Fruit fly (Drosophila melanogaster): Measurements from ENCODE around the gene CG3437.

The CG3437 gene

dm6 chr3L:9462247-9462769 lies 4.8 kb upstream of the CG3437 start (continued):
- TF ChIP-seq Mes4 (GFP tag; optimal IDR thresholded peaks at IDR 0.05) (peak; percentile 65), croc (GFP tag; conservative IDR thresholded peaks at IDR 0.05) (peak; percentile 59), chinmo (GFP tag; IDR thresholded peaks at IDR 0.05; ENCODE audit: partially characterized antibody) (no peak), Doc3 (GFP tag; IDR thresholded peaks at IDR 0.05; ENCODE audit: partially characterized antibody) (no peak; the same call in 2 of the 3 replicates), cwo (GFP tag; optimal IDR thresholded peaks at IDR 0.05) (peak; percentile 82), CG13296 (GFP tag; optimal IDR thresholded peaks at IDR 0.05) (peak; percentile 93), CG2202 (tag; optimal IDR thresholded peaks at IDR 0.05) (peak; percentile 88), Dref (GFP tag; IDR thresholded peaks at IDR 0.05) (no peak), trem (tag; optimal IDR thresholded peaks at IDR 0.05) (peak; percentile 91), cas (GFP tag; IDR thresholded peaks at IDR 0.05) (0 out of 2 replicates have a peak, but pooled peaks have one; percentile 37), nom (GFP tag; optimal IDR thresholded peaks at IDR 0.05) (peak; percentile 77), Chrac-16 (GFP tag; optimal IDR thresholded peaks at IDR 0.05) (peak; percentile 65), Fer3 (tag; optimal IDR thresholded peaks at IDR 0.05) (peak; percentile 89), CG6254 (GFP tag; optimal IDR thresholded peaks at IDR 0.05) (peak; percentile 88), Oli (tag; optimal IDR thresholded peaks at IDR 0.05) (peak; percentile 87), klu (GFP tag; IDR thresholded peaks at IDR 0.05) (no peak), stwl (tag; optimal IDR thresholded peaks at IDR 0.05) (peak; percentile 12), CG7987 (GFP tag; optimal IDR thresholded peaks at IDR 0.05) (peak; percentile 20), br (optimal IDR thresholded peaks at IDR 0.05) (no peak), CG17829 (tag; optimal IDR thresholded peaks at IDR 0.05) (peak; percentile 92), slou (GFP tag; optimal IDR thresholded peaks at IDR 0.05) (no peak), lab (GFP tag; optimal IDR thresholded peaks at IDR 0.05) (peak; percentile 91), CG5180 (GFP tag; optimal IDR thresholded peaks at IDR 0.05) (peak; percentile 81), psq (GFP tag; optimal IDR thresholded peaks at IDR 0.05) (peak; percentile 44), CG2199 (GFP tag; IDR thresholded peaks at IDR 0.05) (peak; percentile 90; the same call in 2 of the 3 replicates), CG32772 (GFP tag; IDR thresholded peaks at IDR 0.05) (peak; percentile 40; the same call in 1 of the 2 replicates), CG42726 (GFP tag; IDR thresholded peaks at IDR 0.05; ENCODE audit: partially characterized antibody) (no peak; the same call in 1 of the 2 replicates), schlank (tag; optimal IDR thresholded peaks at IDR 0.05) (peak; percentile 72), Sry-δ (GFP tag; optimal IDR thresholded peaks at IDR 0.05) (peak; percentile 15), abd-A (tag; optimal IDR thresholded peaks at IDR 0.05) (peak; percentile 32), Gsc (GFP tag; IDR thresholded peaks at IDR 0.05) (no peak), insv (GFP tag; optimal IDR thresholded peaks at IDR 0.05) (peak in 1 of 2 experiments; percentile 63), Lhr (GFP tag; optimal IDR thresholded peaks at IDR 0.05) (peak; percentile 75), CG13894 (tag; optimal IDR thresholded peaks at IDR 0.05) (peak; percentile 84), Neu2 (GFP tag; optimal IDR thresholded peaks at IDR 0.05; ENCODE audit: borderline replicate concordance) (no peak), scrt (GFP tag; optimal IDR thresholded peaks at IDR 0.05) (peak; percentile 90), CG1792 (GFP tag; optimal IDR thresholded peaks at IDR 0.05) (peak; percentile 41), tna (GFP tag; IDR thresholded peaks at IDR 0.05; ENCODE audit: partially characterized antibody) (no peak), CG17359 (tag; optimal IDR thresholded peaks at IDR 0.05) (peak; percentile 93), CG2889 (GFP tag; IDR thresholded peaks at IDR 0.05) (no peak), CG8478 (optimal IDR thresholded peaks at IDR 0.05) (no peak), lov (optimal IDR thresholded peaks at IDR 0.05) (no peak), lov (GFP tag; IDR thresholded peaks at IDR 0.05) (peak; percentile 47; the same call in 2 of the 3 replicates), esg (GFP tag; conservative IDR thresholded peaks at IDR 0.05) (peak; percentile 74), jigr1 (GFP tag; IDR thresholded peaks at IDR 0.05) (0 out of 3 replicates have a peak, but pooled peaks have one; percentile 30), sens-2 (GFP tag; IDR thresholded peaks at IDR 0.05) (peak; percentile 58; the same call in 1 of the 2 replicates), zf30C (GFP tag; optimal IDR thresholded peaks at IDR 0.05) (no peak), hb (GFP tag; IDR thresholded peaks at IDR 0.05; ENCODE audit: partially characterized antibody) (no peak), CG12155 (GFP tag; optimal IDR thresholded peaks at IDR 0.05) (peak; percentile 59), Nf-YC (tag; optimal IDR thresholded peaks at IDR 0.05) (peak; percentile 81)
